Worm (Caenorhabditis elegans) whole organism, late embryonic: Measurements from ENCODE around the gene clpf-1.

Experiments used
- C08G9.2 ChIP-seq: sonication (generic microtip); optimal IDR thresholded peaks from 2 replicates; lab custom pipeline; 2016; ENCODE audit warnings: mild to moderate bottlenecking, missing genetic modification characterization, moderate library complexity, missing compliant biosample characterization
- Y22D7AL.16 ChIP-seq: sonication (generic microtip); optimal IDR thresholded peaks from 2 replicates; lab custom pipeline; 2016; ENCODE audit warnings: missing genetic modification characterization, missing compliant biosample characterization
- ama-1 ChIP-seq: fragments of 150-350 bp; optimal IDR thresholded peaks from 2 replicates; lab custom pipeline; 2014
- ceh-2 ChIP-seq: sonication (generic microtip); optimal IDR thresholded peaks from 2 replicates; lab custom pipeline; 2016; ENCODE audit warnings: missing genotype, missing genetic modification characterization, missing compliant biosample characterization
- ceh-22 ChIP-seq: sonication (generic microtip); optimal IDR thresholded peaks from 2 replicates; lab custom pipeline; 2017; ENCODE audit warnings: missing biosample characterization, missing genetic modification characterization
- elt-2 ChIP-seq: sonication (generic microtip); optimal IDR thresholded peaks from 2 replicates; lab custom pipeline; 2016; ENCODE audit warnings: missing genetic modification reagents, missing genetic modification characterization, missing compliant biosample characterization
- nhr-11 ChIP-seq: fragments of 150-350 bp; optimal IDR thresholded peaks from 2 replicates; lab custom pipeline; 2014; ENCODE audit warnings: missing biosample characterization, missing genetic modification characterization
- pqm-1 ChIP-seq: sonication (generic microtip); optimal IDR thresholded peaks from 2 replicates; lab custom pipeline; 2016; ENCODE audit warnings: missing genetic modification characterization, missing compliant biosample characterization

DNA sequence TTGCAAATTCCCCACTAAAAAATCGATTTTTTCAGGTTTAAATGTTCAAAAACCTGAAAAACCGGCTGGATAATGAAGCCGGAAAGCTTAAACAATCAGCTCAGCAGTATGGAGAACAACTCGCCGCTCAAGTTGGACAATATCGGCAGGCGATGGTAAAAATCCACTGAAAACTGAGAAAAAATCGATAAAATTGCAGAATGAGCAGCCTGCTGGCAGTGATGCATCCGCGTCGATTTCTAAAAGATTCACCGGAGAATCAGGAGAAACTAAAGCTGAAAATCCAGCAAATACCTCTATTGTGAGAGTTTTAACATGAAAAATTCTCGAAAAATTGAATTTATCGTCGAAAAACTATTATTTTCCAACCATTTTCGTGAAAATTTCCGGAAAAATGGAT is 8.0 kb downstream of the clpf-1 start, which contains the start of gene golg-4:
- no peak for TF ChIP-seq elt-2 (tag; lab: Kevin White, UChicago)
- no peak for TF ChIP-seq Y22D7AL.16 (tag; lab: Kevin White, UChicago)
- TF ChIP-seq nhr-11 (tag; lab: Kevin White, UChicago): no peak
- TF ChIP-seq ceh-2 (tag; lab: Kevin White, UChicago): no peak
- TF ChIP-seq ama-1 (lab: Kevin White, UChicago): no peak
- no peak for TF ChIP-seq ceh-22 (tag; lab: Kevin White, UChicago)
- TF ChIP-seq pqm-1 (tag; lab: Kevin White, UChicago): no peak
- no peak for TF ChIP-seq C08G9.2 (tag; lab: Kevin White, UChicago)
